Fruit fly (Drosophila melanogaster) whole organism, prepupa: ENCODE measurements around the gene pins.

Source experiments
- Blimp-1 ChIP-seq: fragments of 200-800 bp; sonication (Bioruptor generic); optimal IDR thresholded peaks from 3 replicates; lab custom pipeline; 2017; ENCODE audit warnings: missing biosample characterization, missing genetic modification characterization, mild to moderate bottlenecking, moderate library complexity, missing genetic modification reagents
- CG10631 ChIP-seq: fragments of 200-800 bp; sonication (Bioruptor generic); optimal IDR thresholded peaks from 2 replicates; lab custom pipeline; 2016; ENCODE audit warnings: missing biosample characterization, missing genetic modification characterization
- CG10669 ChIP-seq: fragments of 200-800 bp; sonication (Bioruptor generic); optimal IDR thresholded peaks from 3 replicates; lab custom pipeline; 2018; ENCODE audit warnings: missing biosample characterization, mild to moderate bottlenecking, missing genetic modification characterization, moderate library complexity
- CG11294 ChIP-seq: fragments of 200-800 bp; sonication (Bioruptor generic); IDR thresholded peaks from 2 replicates; pipeline ENCODE4 v1.3.6; 2022; ENCODE audit warnings: missing biosample characterization, missing genetic modification characterization
- CG11762 ChIP-seq: fragments of 200-800 bp; sonication (Bioruptor generic); optimal IDR thresholded peaks from 3 replicates; lab custom pipeline; 2016; ENCODE audit warnings: missing biosample characterization, missing genetic modification characterization; ENCODE audit not compliant: insufficient read depth
- CG11902 ChIP-seq: fragments of 200-800 bp; sonication (Bioruptor generic); optimal IDR thresholded peaks from 3 replicates; lab custom pipeline; 2016; ENCODE audit warnings: missing biosample characterization, missing genetic modification characterization
- CG15336 ChIP-seq: fragments of 200-800 bp; sonication (Bioruptor generic); IDR thresholded peaks from 2 replicates; pipeline ENCODE4 v1.3.6; 2022; ENCODE audit warnings: missing biosample characterization, missing genetic modification characterization
- CG16779 ChIP-seq: fragments of 200-800 bp; sonication (Bioruptor generic); optimal IDR thresholded peaks from 3 replicates; lab custom pipeline; 2017; ENCODE audit warnings: missing biosample characterization, mild to moderate bottlenecking, missing genetic modification characterization
- CG3032 ChIP-seq: fragments of 200-800 bp; optimal IDR thresholded peaks from 2 replicates; lab custom pipeline; 2019; ENCODE audit warnings: missing biosample characterization, mild to moderate bottlenecking, missing genetic modification characterization, moderate library complexity
- CG31627 ChIP-seq: fragments of 200-800 bp; sonication (Bioruptor generic); optimal IDR thresholded peaks from 3 replicates; lab custom pipeline; 2016; ENCODE audit warnings: missing biosample characterization, missing genetic modification characterization
- CG32006 ChIP-seq: fragments of 200-800 bp; sonication (Bioruptor generic); optimal IDR thresholded peaks from 3 replicates; lab custom pipeline; 2017; ENCODE audit warnings: missing biosample characterization, mild to moderate bottlenecking, missing genetic modification characterization
- CG34406 ChIP-seq: fragments of 200-800 bp; sonication (Bioruptor generic); optimal IDR thresholded peaks from 3 replicates; lab custom pipeline; 2016; ENCODE audit warnings: missing biosample characterization, missing genetic modification characterization
- CG4318 ChIP-seq: fragments of 200-800 bp; sonication (Bioruptor generic); optimal IDR thresholded peaks from 3 replicates; lab custom pipeline; 2017; ENCODE audit warnings: missing biosample characterization, mild to moderate bottlenecking, missing genetic modification characterization
- CG6163 ChIP-seq: fragments of 200-800 bp; sonication (Bioruptor generic); IDR thresholded peaks from 3 replicates; pipeline ENCODE4 v1.3.6; 2022; ENCODE audit warnings: missing biosample characterization, missing genetic modification characterization
- CG6276 ChIP-seq: fragments of 200-800 bp; sonication (Bioruptor generic); optimal IDR thresholded peaks from 2 replicates; lab custom pipeline; 2017; ENCODE audit warnings: missing biosample characterization, mild to moderate bottlenecking, missing genetic modification characterization
- CG6792 ChIP-seq: fragments of 200-800 bp; sonication (Bioruptor generic); optimal IDR thresholded peaks from 3 replicates; lab custom pipeline; 2016; ENCODE audit warnings: missing biosample characterization, missing genetic modification characterization
- CG6854 ChIP-seq: fragments of 200-800 bp; sonication (Bioruptor generic); optimal IDR thresholded peaks from 2 replicates; lab custom pipeline; 2017; ENCODE audit warnings: missing biosample characterization, mild to moderate bottlenecking, missing genetic modification characterization
- CG7368 ChIP-seq: fragments of 200-800 bp; sonication (Bioruptor generic); optimal IDR thresholded peaks from 3 replicates; lab custom pipeline; 2016; ENCODE audit warnings: missing biosample characterization, missing genetic modification characterization
- CG8119 ChIP-seq: fragments of 200-800 bp; sonication (Bioruptor generic); IDR thresholded peaks from 3 replicates; pipeline ENCODE4 v1.3.6; 2022; ENCODE audit warnings: missing biosample characterization, missing genetic modification characterization
- CG8319 ChIP-seq: fragments of 200-800 bp; sonication (Bioruptor generic); optimal IDR thresholded peaks from 3 replicates; lab custom pipeline; 2016; ENCODE audit warnings: missing biosample characterization, missing genetic modification characterization
- CG9139 ChIP-seq: fragments of 200-800 bp; sonication (Bioruptor generic); optimal IDR thresholded peaks from 3 replicates; lab custom pipeline; 2017; ENCODE audit warnings: missing biosample characterization, mild to moderate bottlenecking, missing genetic modification characterization
- Eip78C ChIP-seq: fragments of 200-800 bp; sonication (Bioruptor generic); peaks from one replicate; lab custom pipeline; 2016; ENCODE audit warnings: missing biosample characterization, missing genetic modification characterization
- Eip93F ChIP-seq: fragments of 200-800 bp; sonication (Bioruptor generic); optimal IDR thresholded peaks from 2 replicates; lab custom pipeline; 2016; ENCODE audit warnings: missing biosample characterization, mild to moderate bottlenecking, missing genetic modification characterization
- Ets21C ChIP-seq: fragments of 200-800 bp; sonication (Bioruptor generic); optimal IDR thresholded peaks from 3 replicates; lab custom pipeline; 2016; ENCODE audit warnings: missing biosample characterization, missing genetic modification characterization
- Ets96B ChIP-seq: fragments of 200-800 bp; optimal IDR thresholded peaks from 2 replicates; lab custom pipeline; 2019; ENCODE audit warnings: missing biosample characterization, mild to moderate bottlenecking, missing genetic modification characterization, moderate library complexity
- Gug ChIP-seq: fragments of 200-800 bp; sonication (Bioruptor generic); IDR thresholded peaks from 2 replicates; pipeline ENCODE4 v1.3.6; 2022; ENCODE audit warnings: missing biosample characterization, missing genetic modification characterization
- Hr38 ChIP-seq: sonication (Bioruptor generic); optimal IDR thresholded peaks from 2 replicates; lab custom pipeline; 2016; ENCODE audit warnings: missing biosample characterization, missing genetic modification characterization
- Hr39 ChIP-seq: fragments of 200-800 bp; sonication (Bioruptor generic); optimal IDR thresholded peaks from 2 replicates; lab custom pipeline; 2016; ENCODE audit warnings: missing biosample characterization, missing genetic modification characterization
- Lpt ChIP-seq: fragments of 200-800 bp; sonication (Bioruptor generic); optimal IDR thresholded peaks from 3 replicates; lab custom pipeline; 2016; ENCODE audit warnings: missing biosample characterization, missing genetic modification characterization
- Met ChIP-seq: fragments of 200-800 bp; sonication (Bioruptor generic); optimal IDR thresholded peaks from 3 replicates; lab custom pipeline; 2016; ENCODE audit warnings: missing biosample characterization, missing genetic modification characterization
- OdsH ChIP-seq: fragments of 200-800 bp; sonication (Bioruptor generic); optimal IDR thresholded peaks from 3 replicates; lab custom pipeline; 2016; ENCODE audit warnings: missing biosample characterization, missing genetic modification characterization
- Smox ChIP-seq: fragments of 200-800 bp; sonication (Bioruptor generic); optimal IDR thresholded peaks from 3 replicates; lab custom pipeline; 2016; ENCODE audit warnings: missing biosample characterization, missing genetic modification characterization
- Sox102F ChIP-seq: fragments of 200-800 bp; sonication (Bioruptor generic); optimal IDR thresholded peaks from 2 replicates; lab custom pipeline; 2016; ENCODE audit warnings: missing biosample characterization, mild to moderate bottlenecking, missing genetic modification characterization
- Sox14 ChIP-seq: fragments of 200-800 bp; sonication (Bioruptor generic); optimal IDR thresholded peaks from 3 replicates; lab custom pipeline; 2016; ENCODE audit warnings: missing biosample characterization, missing genetic modification characterization
- Sox15 ChIP-seq: fragments of 200-800 bp; sonication (Bioruptor generic); optimal IDR thresholded peaks from 3 replicates; lab custom pipeline; 2016; ENCODE audit warnings: missing biosample characterization, missing genetic modification characterization
- achi ChIP-seq: fragments of 200-800 bp; sonication (Bioruptor generic); optimal IDR thresholded peaks from 3 replicates; lab custom pipeline; 2016; ENCODE audit warnings: missing biosample characterization, missing genetic modification characterization
- cyc ChIP-seq: fragments of 200-800 bp; sonication (Bioruptor generic); optimal IDR thresholded peaks from 3 replicates; lab custom pipeline; 2016; ENCODE audit warnings: missing biosample characterization, missing genetic modification characterization
- dsx ChIP-seq: fragments of 200-800 bp; optimal IDR thresholded peaks from 3 replicates; lab custom pipeline; 2019; ENCODE audit warnings: missing biosample characterization, mild to moderate bottlenecking, missing genetic modification characterization, moderate library complexity; ENCODE audit not compliant: poor library complexity, severe bottlenecking
- eg ChIP-seq: fragments of 200-800 bp; sonication (Bioruptor generic); IDR thresholded peaks from 3 replicates; pipeline ENCODE4 v1.3.6; 2022; ENCODE audit warnings: missing biosample characterization, missing genetic modification characterization
- esn ChIP-seq: fragments of 200-800 bp; sonication (Bioruptor generic); optimal IDR thresholded peaks from 2 replicates; lab custom pipeline; 2016; ENCODE audit warnings: missing biosample characterization, mild to moderate bottlenecking, missing genetic modification characterization, moderate library complexity
- fd59A ChIP-seq: fragments of 200-800 bp; sonication (Bioruptor generic); optimal IDR thresholded peaks from 2 replicates; lab custom pipeline; 2017; ENCODE audit warnings: missing biosample characterization, mild to moderate bottlenecking, missing genetic modification characterization, missing genetic modification reagents
- fd85E ChIP-seq: fragments of 200-800 bp; sonication (Bioruptor generic); optimal IDR thresholded peaks from 3 replicates; lab custom pipeline; 2016; ENCODE audit warnings: missing biosample characterization, missing genetic modification characterization
- fkh ChIP-seq: fragments of 200-800 bp; sonication (Bioruptor generic); optimal IDR thresholded peaks from 3 replicates; lab custom pipeline; 2017; ENCODE audit warnings: missing biosample characterization, mild to moderate bottlenecking, missing genetic modification characterization, moderate library complexity
- lz ChIP-seq: fragments of 200-800 bp; sonication (Bioruptor generic); optimal IDR thresholded peaks from 3 replicates; lab custom pipeline; 2016; ENCODE audit warnings: missing biosample characterization, missing genetic modification characterization
- net ChIP-seq: fragments of 200-800 bp; sonication (Bioruptor generic); optimal IDR thresholded peaks from 3 replicates; lab custom pipeline; 2016; ENCODE audit warnings: missing biosample characterization, missing genetic modification characterization
- pdm3 ChIP-seq: fragments of 200-800 bp; sonication (Bioruptor generic); optimal IDR thresholded peaks from 3 replicates; lab custom pipeline; 2016; ENCODE audit warnings: missing biosample characterization, missing genetic modification characterization
- salr ChIP-seq, 2 experiments: fragments of 200-800 bp; sonication (Bioruptor generic); optimal IDR thresholded peaks; 3 replicates each; lab custom pipeline; 2016 to 2018; ENCODE audit warnings: missing biosample characterization in 2 of 2, missing genetic modification characterization in 2 of 2, mild to moderate bottlenecking in 1 of 2
- topi ChIP-seq: fragments of 200-800 bp; sonication (Bioruptor generic); optimal IDR thresholded peaks from 3 replicates; lab custom pipeline; 2016; ENCODE audit warnings: missing biosample characterization, missing genetic modification characterization
- vri ChIP-seq: fragments of 200-800 bp; sonication (Bioruptor generic); optimal IDR thresholded peaks from 3 replicates; lab custom pipeline; 2016; ENCODE audit warnings: missing biosample characterization, mild to moderate bottlenecking, missing genetic modification characterization

pins gene

DNA sequence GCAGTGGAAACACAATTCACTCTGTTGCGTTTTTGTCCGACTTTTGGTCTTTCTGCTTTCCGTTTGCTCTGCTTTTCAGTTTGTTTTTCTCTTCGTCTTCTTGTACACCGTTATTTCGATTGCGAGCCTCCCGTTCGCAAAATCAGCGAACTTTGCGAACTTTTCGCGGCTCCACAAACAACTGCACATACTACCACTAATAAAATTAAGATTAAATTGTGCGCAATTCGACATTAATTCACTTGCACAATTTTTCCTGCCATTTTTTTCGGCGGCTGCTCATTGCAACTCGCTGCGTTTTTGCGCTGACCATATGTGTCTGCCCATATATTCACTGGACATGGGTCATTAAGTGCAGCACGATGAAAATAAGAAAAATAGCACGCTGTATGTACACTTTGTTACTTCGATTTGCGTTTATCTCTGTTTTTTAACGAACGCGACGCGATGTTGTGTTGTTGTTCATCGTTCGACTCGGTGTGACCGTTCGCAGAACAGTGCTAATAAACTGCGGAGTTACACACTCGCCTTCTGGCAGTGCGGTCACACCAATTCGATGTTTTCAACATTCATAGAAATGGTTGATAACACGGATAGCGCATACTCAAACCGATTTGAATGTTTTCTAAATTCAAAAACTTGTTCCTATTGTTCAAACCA is 23.9 kb upstream of the pins start, which contains the start of gene Klp98A:
Gene Klp98A (minus strand): TSS at position 486 of the 660 bp plus-strand sequence.
- TF ChIP-seq CG4318 (no peak), Lpt (no peak), Ets21C (no peak), Ets96B (tag; lab: Kevin White, UChicago) (no peak), salr (GFP tag; optimal IDR thresholded peaks at IDR 0.05; lab: Kevin White, UChicago) (no peak), vri (peak; percentile 28), Sox14 (peak; percentile 46), lz (GFP tag; lab: Kevin White, UChicago) (no peak), CG6854 (peak; percentile 50), topi (GFP tag; lab: Kevin White, UChicago) (no peak), Met (GFP tag; lab: Kevin White, UChicago) (no peak), Smox (no peak), CG11762 (no peak), eg (GFP tag; lab: Robert Waterston, UW) (no peak), CG9139 (no peak), fd59A (no peak), CG31627 (GFP tag; lab: Kevin White, UChicago) (no peak), Sox15 (GFP tag; lab: Kevin White, UChicago) (no peak), Hr39 (GFP tag; lab: Kevin White, UChicago) (no peak), esn (peak; percentile 38), CG11294 (no peak), Sox102F (no peak), CG7368 (no peak), CG15336 (peak; percentile 42; the same call in 1 of the 2 replicates), CG3032 (tag; lab: Kevin White, UChicago) (no peak), CG10631 (no peak), Eip78C (GFP tag; lab: Kevin White, UChicago) (peak; percentile 54), dsx (GFP tag; lab: Kevin White, UChicago) (peak; percentile 54), CG34406 (GFP tag; lab: Kevin White, UChicago) (no peak), fd85E (GFP tag; lab: Kevin White, UChicago) (no peak)

- no peak for TF ChIP-seq CG6792
- TF ChIP-seq cyc (GFP tag; lab: Kevin White, UChicago): no peak
- TF ChIP-seq CG15336: no peak
- no peak for TF ChIP-seq CG8119 (GFP tag; lab: Robert Waterston, UW)
- no peak for TF ChIP-seq Blimp-1 (GFP tag; lab: Kevin White, UChicago)
- no peak for TF ChIP-seq Lpt
- TF ChIP-seq Eip93F (GFP tag; lab: Kevin White, UChicago): no peak
- no peak for TF ChIP-seq achi
- TF ChIP-seq pdm3 (GFP tag; lab: Kevin White, UChicago): no peak
- no peak for TF ChIP-seq CG4318
- no peak for TF ChIP-seq Ets21C
- TF ChIP-seq salr (GFP tag; optimal IDR thresholded peaks at IDR 0.05; lab: Kevin White, UChicago): no peak
- no peak for TF ChIP-seq lz (GFP tag; lab: Kevin White, UChicago)
- no peak for TF ChIP-seq CG8319 (GFP tag; lab: Kevin White, UChicago)
- TF ChIP-seq Hr38 (GFP tag; lab: Kevin White, UChicago): no peak
- TF ChIP-seq CG10669: no peak
- TF ChIP-seq net: no peak
- TF ChIP-seq CG11294: 0 out of 2 replicates have a peak, but pooled peaks have one; percentile 12
- no peak for TF ChIP-seq CG32006 (GFP tag; lab: Kevin White, UChicago)
- peak; percentile 28 for TF ChIP-seq Eip78C (GFP tag; lab: Kevin White, UChicago)
- TF ChIP-seq CG6854: no peak
- TF ChIP-seq dsx (GFP tag; lab: Kevin White, UChicago): no peak
- no peak for TF ChIP-seq CG31627 (GFP tag; lab: Kevin White, UChicago)
- no peak for TF ChIP-seq OdsH (GFP tag; lab: Kevin White, UChicago)
- no peak for TF ChIP-seq Sox102F
- TF ChIP-seq CG6276: no peak
- TF ChIP-seq topi (GFP tag; lab: Kevin White, UChicago): no peak
- TF ChIP-seq Gug: no peak
- no peak for TF ChIP-seq Smox
- TF ChIP-seq fkh (GFP tag; lab: Kevin White, UChicago): no peak
- TF ChIP-seq CG6163 (GFP tag; lab: Robert Waterston, UW): peak; percentile 41; the same call in 1 of the 3 replicates
- TF ChIP-seq CG11902 (GFP tag; lab: Kevin White, UChicago): no peak
- peak; percentile 38; the same call in 2 of the 3 replicates for TF ChIP-seq eg (GFP tag; lab: Robert Waterston, UW)
- TF ChIP-seq CG16779 (tag; lab: Kevin White, UChicago): no peak
- no peak for TF ChIP-seq fd59A
Measured at dm6 chr3R:27561114-27561513, 21.5 kb upstream of the pins start, which contains the start of gene CG5646. Gene CG5646 (minus strand): TSS chr3R:27561319.
